Worm (Caenorhabditis elegans) whole organism, dauer: Measurements from ENCODE around the gene set-2.

Source experiments
- unc-62 ChIP-seq: sonication (generic microtip); optimal IDR thresholded peaks from 2 replicates; lab custom pipeline; 2017; ENCODE audit warnings: missing biosample characterization, missing genetic modification reagents, missing genetic modification characterization

Gene set-2

ce11 chrIII:4930154-4930679, at the start of gene set-2:
TSS of gene set-2 (minus strand) at chrIII:4930204.
- no peak for TF ChIP-seq unc-62 (GFP tag; lab: Kevin White, UChicago)

- TF ChIP-seq unc-62 (GFP tag; lab: Kevin White, UChicago): no peak
These were observed 38.1 kb upstream of the set-2 start for ce11 chrIII:4968146-4968545.

ce11 chrIII:4967236-4967635, 37.2 kb upstream of the set-2 start:
- TF ChIP-seq unc-62 (GFP tag; lab: Kevin White, UChicago): no peak

ce11 chrIII:4965271-4965670, 35.3 kb upstream of the set-2 start, which contains the start of gene nca-2:
TSS of gene nca-2 (plus strand) at chrIII:4965571.
- TF ChIP-seq unc-62 (GFP tag; lab: Kevin White, UChicago): no peak

- no peak for TF ChIP-seq unc-62 (GFP tag; lab: Kevin White, UChicago)
These were observed 32.9 kb upstream of the set-2 start, which contains the start of gene C27F2.9 for ce11 chrIII:4962886-4963285. TSS of gene C27F2.9 (minus strand) at chrIII:4963044.

- TF ChIP-seq unc-62 (GFP tag; lab: Kevin White, UChicago): no peak
These were observed 32.4 kb upstream of the set-2 start, which contains the start of gene vps-22 for ce11 chrIII:4962393-4962792. TSS of gene vps-22 (minus strand) at chrIII:4962493.

- TF ChIP-seq unc-62 (GFP tag; lab: Kevin White, UChicago): no peak
These were observed 31.3 kb upstream of the set-2 start for ce11 chrIII:4961281-4961680.

- no peak for TF ChIP-seq unc-62 (GFP tag; lab: Kevin White, UChicago)
These were observed 30.2 kb upstream of the set-2 start, which contains the start of gene C27F2.4 for ce11 chrIII:4960204-4960603. TSS of gene C27F2.4 (minus strand) at chrIII:4960304.

ce11 chrIII:4956566-4956965, 26.6 kb upstream of the set-2 start, which contains the start of gene C26E6.1:
TSS of gene C26E6.1 (plus strand) at chrIII:4956866.
- TF ChIP-seq unc-62 (GFP tag; lab: Kevin White, UChicago): no peak

- no peak for TF ChIP-seq unc-62 (GFP tag; lab: Kevin White, UChicago)
These were observed 23.0 kb upstream of the set-2 start for ce11 chrIII:4952970-4953369.

- TF ChIP-seq unc-62 (GFP tag; lab: Kevin White, UChicago): no peak
These were observed 21.8 kb upstream of the set-2 start, which contains the start of gene flh-2 for ce11 chrIII:4951824-4952223. TSS of gene flh-2 (plus strand) at chrIII:4952124.

- no peak for TF ChIP-seq unc-62 (GFP tag; lab: Kevin White, UChicago)
These were observed 21.2 kb upstream of the set-2 start for ce11 chrIII:4951210-4951609.

ce11 chrIII:4950345-4950744, 20.3 kb upstream of the set-2 start:
- TF ChIP-seq unc-62 (GFP tag; lab: Kevin White, UChicago): no peak

ce11 chrIII:4948631-4949030, 18.6 kb upstream of the set-2 start:
- no peak for TF ChIP-seq unc-62 (GFP tag; lab: Kevin White, UChicago)

ce11 chrIII:4947352-4947751, 17.3 kb upstream of the set-2 start:
- TF ChIP-seq unc-62 (GFP tag; lab: Kevin White, UChicago): no peak

- no peak for TF ChIP-seq unc-62 (GFP tag; lab: Kevin White, UChicago)
These were observed 14.2 kb upstream of the set-2 start, which contains the start of gene ntl-9 for ce11 chrIII:4944213-4944612. TSS of gene ntl-9 (plus strand) at chrIII:4944513.

- no peak for TF ChIP-seq unc-62 (GFP tag; lab: Kevin White, UChicago)
These were observed 9.3 kb upstream of the set-2 start, which contains the start of gene rpb-2 for ce11 chrIII:4939267-4939666. TSS of gene rpb-2 (plus strand) at chrIII:4939567.
